Worm (Caenorhabditis elegans): ENCODE data around the gene str-28.

ce11 chrV:7432441-7433146, 40.1 kb downstream of the str-28 start:
- TF ChIP-seq B0310.2 (tag; optimal IDR thresholded peaks at IDR 0.05) (no peak), ama-1 (optimal IDR thresholded peaks at IDR 0.05) (no peak)

Measured in whole organism, early embryonic.